Fruit fly (Drosophila melanogaster) Kc167 (cell line): ENCODE measurements around the gene pes.

Experiments used
- Myc ChIP-seq: fragments of >200 bp; optimal IDR thresholded peaks from 2 replicates; lab custom pipeline; 2017; ENCODE audit warnings: missing external identifiers
- Sin3A ChIP-seq: fragments of >200 bp; optimal IDR thresholded peaks from 2 replicates; lab custom pipeline; 2018; ENCODE audit warnings: missing external identifiers
- h ChIP-seq: fragments of >200 bp; optimal IDR thresholded peaks from 3 replicates; lab custom pipeline; 2018; ENCODE audit warnings: missing external identifiers
- insv ChIP-seq: fragments of >200 bp; optimal IDR thresholded peaks from 3 replicates; lab custom pipeline; 2018; ENCODE audit warnings: missing external identifiers
- psq ChIP-seq: fragments of >200 bp; optimal IDR thresholded peaks from 2 replicates; lab custom pipeline; 2017; ENCODE audit warnings: missing external identifiers
- ttk ChIP-seq: sonication (Bioruptor generic); optimal IDR thresholded peaks from 2 replicates; lab custom pipeline; 2017; ENCODE audit warnings: missing external identifiers

The pes gene

dm6 chr2L:8024325-8024724, 30.3 kb upstream of the pes start:
- TF ChIP-seq insv (lab: Kevin White, UChicago) (no peak), psq (lab: Kevin White, UChicago) (no peak), Myc (lab: Kevin White, UChicago) (no peak), ttk (no peak), h (no peak), Sin3A (lab: Kevin White, UChicago) (no peak)

DNA sequence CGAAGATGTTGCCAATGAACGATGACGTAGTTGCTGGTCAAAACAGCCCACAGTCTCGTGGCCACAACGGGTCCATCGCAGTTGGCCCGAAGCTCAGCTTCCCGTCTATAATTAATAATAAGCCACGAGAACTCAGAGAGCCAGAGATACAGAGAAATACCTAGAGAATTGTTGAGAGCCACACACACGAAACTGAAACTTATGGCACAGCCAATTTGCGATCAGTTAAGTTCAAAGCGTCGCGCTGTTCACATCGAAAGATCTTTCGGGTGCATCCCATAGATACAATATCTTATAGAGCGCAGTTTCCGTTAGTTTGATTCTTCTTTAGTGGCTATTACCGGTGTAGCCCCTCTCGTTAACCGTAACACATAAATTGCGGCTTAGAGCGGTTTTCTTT, 18.6 kb upstream of the pes start:
- TF ChIP-seq Sin3A (lab: Kevin White, UChicago) (no peak), h (no peak), psq (lab: Kevin White, UChicago) (no peak), ttk (no peak), insv (lab: Kevin White, UChicago) (no peak), Myc (lab: Kevin White, UChicago) (no peak)

- no peak for TF ChIP-seq h
- TF ChIP-seq ttk: no peak
- TF ChIP-seq Myc (lab: Kevin White, UChicago): no peak
- TF ChIP-seq psq (lab: Kevin White, UChicago): no peak
- no peak for TF ChIP-seq Sin3A (lab: Kevin White, UChicago)
- no peak for TF ChIP-seq insv (lab: Kevin White, UChicago)
Observed at dm6 chr2L:8010602-8011455, 16.8 kb upstream of the pes start, which contains the start of the genes Glyat and Tg. TSS of gene Glyat (minus strand) at chr2L:8010652. TSS of gene Tg (plus strand) at chr2L:8011405.

dm6 chr2L:8009283-8010211, 15.6 kb upstream of the pes start, which contains the start of gene CG12560:
TSS of gene CG12560 (minus strand) at chr2L:8009477.
- TF ChIP-seq psq (lab: Kevin White, UChicago) (no peak), ttk (no peak), insv (lab: Kevin White, UChicago) (no peak), Sin3A (lab: Kevin White, UChicago) (no peak), h (no peak), Myc (lab: Kevin White, UChicago) (no peak)

DNA sequence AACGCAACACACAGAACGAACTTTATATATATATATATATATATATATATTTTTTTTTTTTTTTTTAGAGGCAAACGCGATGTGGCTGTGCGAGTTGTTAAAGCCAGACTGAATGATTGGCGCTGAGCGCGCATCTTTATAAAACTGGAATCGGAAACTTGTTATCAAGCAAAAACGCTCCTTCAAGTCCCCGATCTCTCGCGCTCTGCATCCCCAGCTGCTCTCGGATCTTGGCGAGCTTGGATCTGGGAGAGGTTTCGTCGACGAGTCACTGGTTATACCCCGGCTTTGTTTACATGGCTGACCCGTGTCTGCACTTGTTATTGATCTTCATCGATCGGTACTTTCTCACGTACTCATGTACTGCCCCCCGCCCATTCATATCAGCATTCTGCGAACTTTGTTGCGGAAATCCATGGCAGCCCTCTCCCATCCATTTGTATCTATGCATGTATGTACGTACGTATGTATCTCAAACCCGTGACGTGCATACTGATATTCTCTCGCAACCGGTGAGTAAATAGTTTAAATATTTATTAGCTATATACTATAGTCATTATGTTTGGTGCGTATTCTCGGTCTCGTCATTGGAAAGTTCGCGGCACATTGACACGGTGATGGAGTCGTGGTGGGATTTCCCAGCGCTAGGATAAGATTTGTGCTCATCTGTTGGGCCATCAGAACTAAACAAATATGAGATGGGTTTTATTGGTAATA, 13.3 kb upstream of the pes start, which contains the start of gene Spn28Dc:
Spn28Dc (minus strand) TSS at position 51 of the 717 bp plus-strand sequence.
- no peak for TF ChIP-seq Myc (lab: Kevin White, UChicago)
- no peak for TF ChIP-seq h

dm6 chr2L:8006038-8006437, 12.1 kb upstream of the pes start:
- TF ChIP-seq Myc (lab: Kevin White, UChicago) (no peak), psq (lab: Kevin White, UChicago) (no peak), insv (lab: Kevin White, UChicago) (no peak), h (no peak), Sin3A (lab: Kevin White, UChicago) (no peak), ttk (no peak)

DNA sequence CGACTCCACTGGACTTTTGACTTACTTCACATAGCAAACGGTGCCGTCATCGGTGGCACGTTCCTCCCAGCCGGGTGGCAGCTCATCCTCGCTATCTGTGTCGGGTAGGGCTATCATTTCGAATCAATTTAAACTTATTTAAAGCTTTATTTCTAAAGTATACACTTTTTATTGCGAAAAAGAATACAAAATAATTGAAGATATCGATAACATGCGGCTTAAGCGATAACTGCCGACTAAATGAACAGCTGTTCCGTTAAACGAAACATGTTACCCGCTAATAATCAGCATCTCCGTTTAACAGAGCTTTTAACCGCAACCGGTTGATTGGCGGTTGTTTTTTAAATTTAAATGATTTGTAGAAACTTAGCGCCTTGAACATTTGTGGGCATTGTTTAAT, 10.1 kb upstream of the pes start, which contains the start of gene Wwox:
Wwox (minus strand) TSS at position 215 of the 400 bp plus-strand sequence.
- no peak for TF ChIP-seq psq (lab: Kevin White, UChicago)
- TF ChIP-seq ttk: no peak
- TF ChIP-seq h: no peak
- TF ChIP-seq Sin3A (lab: Kevin White, UChicago): no peak
- no peak for TF ChIP-seq insv (lab: Kevin White, UChicago)
- TF ChIP-seq Myc (lab: Kevin White, UChicago): no peak

dm6 chr2L:8001694-8002627, 8.0 kb upstream of the pes start:
- TF ChIP-seq psq (lab: Kevin White, UChicago): no peak

dm6 chr2L:8000578-8001040, 6.6 kb upstream of the pes start:
- TF ChIP-seq Myc (lab: Kevin White, UChicago): no peak
- no peak for TF ChIP-seq ttk
- no peak for TF ChIP-seq insv (lab: Kevin White, UChicago)
- TF ChIP-seq Sin3A (lab: Kevin White, UChicago): no peak
- TF ChIP-seq h: no peak
- TF ChIP-seq psq (lab: Kevin White, UChicago): no peak

DNA sequence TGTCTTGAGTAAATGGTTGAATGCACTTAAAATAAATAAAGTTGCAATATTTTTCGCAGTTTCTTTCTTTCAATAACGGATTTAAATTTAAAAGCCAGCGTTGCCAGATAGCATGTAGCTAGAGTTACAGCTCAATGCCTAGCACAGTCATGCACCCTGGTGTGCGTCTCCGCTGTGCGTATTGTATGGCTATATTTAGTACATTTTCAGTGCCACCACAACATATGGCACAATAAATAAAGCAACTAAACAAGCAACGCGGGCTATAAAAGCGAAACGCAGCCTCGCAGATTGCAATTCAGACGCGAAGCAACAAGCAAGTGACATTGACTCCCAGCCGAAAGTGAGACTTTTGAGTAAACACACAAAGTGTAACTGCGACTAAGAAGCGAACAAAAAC, 4.7 kb upstream of the pes start, which contains the start of gene Sirup:
Sirup (plus strand) TSS at position 215 of the 400 bp plus-strand sequence.
- TF ChIP-seq h: no peak
- no peak for TF ChIP-seq Myc (lab: Kevin White, UChicago)

dm6 chr2L:7998080-7998457, 4.1 kb upstream of the pes start, which contains the start of gene CG7227:
TSS of gene CG7227 (minus strand) at chr2L:7998151.
- TF ChIP-seq insv (lab: Kevin White, UChicago) (no peak), Myc (lab: Kevin White, UChicago) (no peak), h (no peak), psq (lab: Kevin White, UChicago) (no peak), ttk (no peak), Sin3A (lab: Kevin White, UChicago) (no peak)
